Worm (Caenorhabditis elegans) whole organism, L4/young adult: ENCODE data around the gene W02B3.4.

ENCODE experiments used
- dao-5 ChIP-seq: sonication (generic microtip); optimal IDR thresholded peaks from 2 replicates; lab custom pipeline; 2016; ENCODE audit warnings: missing genotype, missing genetic modification characterization, moderate library complexity, missing compliant biosample characterization
- him-1 ChIP-seq: sonication (generic microtip); optimal IDR thresholded peaks from 2 replicates; lab custom pipeline; 2016; ENCODE audit warnings: missing genotype, missing genetic modification reagents, missing genetic modification characterization, missing compliant biosample characterization

- TF ChIP-seq him-1, result no peak
- no peak for TF ChIP-seq dao-5
Measured at ce11 chrIII:675413-675812, 7.8 kb downstream of the W02B3.4 start.
